Worm (Caenorhabditis elegans) whole organism, late embryonic: ENCODE results near the gene glrx-5.

ENCODE experiments used
- C08G9.2 ChIP-seq: sonication (generic microtip); optimal IDR thresholded peaks from 2 replicates; lab custom pipeline; 2016; ENCODE audit warnings: mild to moderate bottlenecking, missing genetic modification characterization, moderate library complexity, missing compliant biosample characterization
- T23F11.4 ChIP-seq: fragments of 200-800 bp; sonication (Bioruptor generic); optimal IDR thresholded peaks from 2 replicates; lab custom pipeline; 2018; ENCODE audit warnings: mild to moderate bottlenecking, missing genetic modification characterization, missing compliant biosample characterization
- Y22D7AL.16 ChIP-seq: sonication (generic microtip); optimal IDR thresholded peaks from 2 replicates; lab custom pipeline; 2016; ENCODE audit warnings: missing genetic modification characterization, missing compliant biosample characterization
- ahr-1 ChIP-seq: sonication (generic microtip); optimal IDR thresholded peaks from 2 replicates; lab custom pipeline; 2016; ENCODE audit warnings: missing genetic modification characterization, missing compliant biosample characterization
- ceh-19 ChIP-seq: fragments of 200-800 bp; sonication (Bioruptor generic); optimal IDR thresholded peaks from 2 replicates; lab custom pipeline; 2018; ENCODE audit warnings: mild to moderate bottlenecking, missing genetic modification characterization, missing compliant biosample characterization
- ceh-24 ChIP-seq: sonication (generic microtip); optimal IDR thresholded peaks from 2 replicates; lab custom pipeline; 2016; ENCODE audit warnings: mild to moderate bottlenecking, missing genetic modification characterization, missing compliant biosample characterization
- ceh-34 ChIP-seq: sonication (generic microtip); optimal IDR thresholded peaks from 2 replicates; lab custom pipeline; 2016; ENCODE audit warnings: mild to moderate bottlenecking, missing genetic modification characterization, missing compliant biosample characterization
- ceh-6 ChIP-seq: fragments of 200-800 bp; sonication (Bioruptor generic); optimal IDR thresholded peaks from 2 replicates; lab custom pipeline; 2018; ENCODE audit warnings: mild to moderate bottlenecking, missing genetic modification characterization, missing compliant biosample characterization
- ceh-9 ChIP-seq: sonication (generic microtip); optimal IDR thresholded peaks from 2 replicates; lab custom pipeline; 2016; ENCODE audit warnings: mild to moderate bottlenecking, missing genetic modification characterization, inconsistent platforms, missing compliant biosample characterization
- dmd-4 ChIP-seq: sonication (generic microtip); optimal IDR thresholded peaks from 2 replicates; lab custom pipeline; 2016; ENCODE audit warnings: borderline replicate concordance, missing genetic modification characterization, missing compliant biosample characterization
- dve-1 ChIP-seq: sonication (generic microtip); optimal IDR thresholded peaks from 2 replicates; lab custom pipeline; 2017; ENCODE audit warnings: antibody characterized with exemption, mild to moderate bottlenecking, missing genetic modification characterization, missing compliant biosample characterization
- fax-1 ChIP-seq: sonication (generic microtip); optimal IDR thresholded peaks from 2 replicates; lab custom pipeline; 2016; ENCODE audit warnings: missing genotype, missing genetic modification characterization, missing compliant biosample characterization
- fkh-10 ChIP-seq: fragments of 150-350 bp; optimal IDR thresholded peaks from 2 replicates; lab custom pipeline; 2014; ENCODE audit warnings: missing biosample characterization, missing genetic modification reagents, missing genetic modification characterization
- fkh-6 ChIP-seq: sonication (generic microtip); optimal IDR thresholded peaks from 2 replicates; lab custom pipeline; 2016; ENCODE audit warnings: missing genetic modification characterization, missing compliant biosample characterization
- hlh-13 ChIP-seq: fragments of 200-800 bp; sonication (Bioruptor generic); optimal IDR thresholded peaks from 2 replicates; lab custom pipeline; 2018; ENCODE audit warnings: mild to moderate bottlenecking, missing genetic modification characterization, missing compliant biosample characterization
- lin-11 ChIP-seq: fragments of 200-800 bp; sonication (Bioruptor generic); optimal IDR thresholded peaks from 2 replicates; lab custom pipeline; 2018; ENCODE audit warnings: mild to moderate bottlenecking, missing genetic modification characterization, missing compliant biosample characterization
- nfya-1 ChIP-seq: sonication (generic microtip); optimal IDR thresholded peaks from 2 replicates; lab custom pipeline; 2017; ENCODE audit warnings: missing genetic modification characterization, mild to moderate bottlenecking, missing compliant biosample characterization, antibody characterized with exemption, moderate library complexity
- nhr-11 ChIP-seq: fragments of 150-350 bp; optimal IDR thresholded peaks from 2 replicates; lab custom pipeline; 2014; ENCODE audit warnings: missing biosample characterization, missing genetic modification characterization
- odd-2 ChIP-seq: sonication (generic microtip); optimal IDR thresholded peaks from 2 replicates; lab custom pipeline; 2017; ENCODE audit warnings: antibody characterized with exemption, mild to moderate bottlenecking, missing genetic modification characterization, missing compliant biosample characterization
- pag-3 ChIP-seq: sonication (generic microtip); optimal IDR thresholded peaks from 2 replicates; lab custom pipeline; 2016; ENCODE audit warnings: missing compliant biosample characterization, missing genetic modification characterization, borderline replicate concordance
- pax-1 ChIP-seq: fragments of 150-350 bp; optimal IDR thresholded peaks from 2 replicates; lab custom pipeline; 2014; ENCODE audit warnings: missing biosample characterization, missing genetic modification characterization
- pha-2 ChIP-seq: sonication (generic microtip); optimal IDR thresholded peaks from 2 replicates; lab custom pipeline; 2017; ENCODE audit warnings: mild to moderate bottlenecking, missing genetic modification characterization, missing compliant biosample characterization
- pha-4 ChIP-seq: fragments of 150-350 bp; optimal IDR thresholded peaks from 2 replicates; lab custom pipeline; 2018; ENCODE audit warnings: missing biosample characterization, missing genetic modification reagents, missing genetic modification characterization
- pqm-1 ChIP-seq: sonication (generic microtip); optimal IDR thresholded peaks from 2 replicates; lab custom pipeline; 2016; ENCODE audit warnings: missing genetic modification characterization, missing compliant biosample characterization
- pros-1 ChIP-seq: fragments of 150-350 bp; optimal IDR thresholded peaks from 2 replicates; lab custom pipeline; 2014; ENCODE audit warnings: missing biosample characterization, missing genetic modification reagents, missing genetic modification characterization
- ref-2 ChIP-seq: sonication (generic microtip); optimal IDR thresholded peaks from 2 replicates; lab custom pipeline; 2016; ENCODE audit warnings: missing genetic modification characterization, missing compliant biosample characterization
- rnt-1 ChIP-seq: sonication (generic microtip); optimal IDR thresholded peaks from 2 replicates; lab custom pipeline; 2016; ENCODE audit warnings: missing genetic modification characterization, missing compliant biosample characterization
- sdc-2 ChIP-seq: sonication (generic microtip); optimal IDR thresholded peaks from 2 replicates; lab custom pipeline; 2016; ENCODE audit warnings: missing genotype, missing genetic modification characterization, missing compliant biosample characterization
- sox-2 ChIP-seq: fragments of 200-800 bp; sonication (Bioruptor generic); IDR thresholded peaks from 2 replicates; pipeline ENCODE4 v1.3.6; 2022; ENCODE audit warnings: missing genetic modification reagents, missing genetic modification characterization, missing compliant biosample characterization
- sox-4 ChIP-seq: sonication (generic microtip); optimal IDR thresholded peaks from 2 replicates; lab custom pipeline; 2017; ENCODE audit warnings: mild to moderate bottlenecking, missing genetic modification characterization, inconsistent platforms, missing compliant biosample characterization
- tbx-7 ChIP-seq: sonication (generic microtip); optimal IDR thresholded peaks from 2 replicates; lab custom pipeline; 2016; ENCODE audit warnings: missing genotype, missing genetic modification characterization, missing compliant biosample characterization
- ttx-3 ChIP-seq: sonication (generic microtip); optimal IDR thresholded peaks from 2 replicates; lab custom pipeline; 2016; ENCODE audit warnings: missing genetic modification reagents, missing genetic modification characterization, missing compliant biosample characterization
- unc-3 ChIP-seq, 2 experiments: fragments of 200-800 bp in 1 of 2; sonication (Bioruptor generic) in 1 of 2; sonication (generic microtip) in 1 of 2; conservative IDR thresholded peaks in 1 of 2; optimal IDR thresholded peaks in 1 of 2; 2 replicates each; pipeline versions ENCODE4 v1.3.6 to Lab custom; 2016 to 2022; ENCODE audit warnings: missing compliant biosample characterization in 2 of 2, missing genetic modification characterization in 2 of 2, missing genetic modification reagents in 1 of 2
- unc-42 ChIP-seq: sonication (generic microtip); optimal IDR thresholded peaks from 2 replicates; lab custom pipeline; 2016; ENCODE audit warnings: missing genotype, missing genetic modification characterization, missing compliant biosample characterization
- ztf-16 ChIP-seq: sonication (generic microtip); optimal IDR thresholded peaks from 2 replicates; lab custom pipeline; 2017; ENCODE audit warnings: missing genetic modification characterization, missing compliant biosample characterization

The glrx-5 gene

DNA sequence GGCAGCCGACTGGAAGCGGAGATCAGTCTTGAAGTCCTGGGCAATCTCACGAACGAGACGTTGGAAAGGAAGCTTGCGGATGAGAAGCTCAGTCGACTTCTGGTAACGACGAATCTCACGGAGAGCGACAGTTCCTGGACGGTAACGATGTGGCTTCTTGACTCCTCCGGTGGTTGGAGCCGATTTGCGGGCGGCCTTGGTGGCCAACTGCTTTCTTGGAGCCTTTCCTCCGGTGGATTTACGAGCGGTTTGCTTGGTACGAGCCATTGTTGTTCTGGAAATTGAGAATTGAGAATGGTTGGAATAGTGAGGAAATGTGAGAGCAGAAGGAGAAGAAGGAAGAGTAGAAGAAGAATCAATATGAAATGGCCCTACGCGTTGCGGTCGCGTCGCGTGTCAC is 5.8 kb downstream of the glrx-5 start:
- TF ChIP-seq ahr-1: no peak
- TF ChIP-seq hlh-13 (GFP tag; lab: Kevin White, UChicago): no peak
- TF ChIP-seq lin-11 (tag; lab: Kevin White, UChicago): no peak
- no peak for TF ChIP-seq nhr-11 (tag; lab: Kevin White, UChicago)
- TF ChIP-seq pqm-1 (tag; lab: Kevin White, UChicago): no peak
- no peak for TF ChIP-seq C08G9.2 (tag; lab: Kevin White, UChicago)
- TF ChIP-seq nfya-1 (tag; lab: Kevin White, UChicago): no peak
- TF ChIP-seq ztf-16 (tag; lab: Kevin White, UChicago): no peak
- no peak for TF ChIP-seq ceh-9
- no peak for TF ChIP-seq dve-1 (tag; lab: Kevin White, UChicago)
- TF ChIP-seq fkh-6 (tag; lab: Kevin White, UChicago): no peak
- TF ChIP-seq pax-1 (tag; lab: Kevin White, UChicago): no peak
- TF ChIP-seq rnt-1 (tag; lab: Kevin White, UChicago): no peak
- TF ChIP-seq pha-4 (tag; lab: Kevin White, UChicago): no peak

DNA sequence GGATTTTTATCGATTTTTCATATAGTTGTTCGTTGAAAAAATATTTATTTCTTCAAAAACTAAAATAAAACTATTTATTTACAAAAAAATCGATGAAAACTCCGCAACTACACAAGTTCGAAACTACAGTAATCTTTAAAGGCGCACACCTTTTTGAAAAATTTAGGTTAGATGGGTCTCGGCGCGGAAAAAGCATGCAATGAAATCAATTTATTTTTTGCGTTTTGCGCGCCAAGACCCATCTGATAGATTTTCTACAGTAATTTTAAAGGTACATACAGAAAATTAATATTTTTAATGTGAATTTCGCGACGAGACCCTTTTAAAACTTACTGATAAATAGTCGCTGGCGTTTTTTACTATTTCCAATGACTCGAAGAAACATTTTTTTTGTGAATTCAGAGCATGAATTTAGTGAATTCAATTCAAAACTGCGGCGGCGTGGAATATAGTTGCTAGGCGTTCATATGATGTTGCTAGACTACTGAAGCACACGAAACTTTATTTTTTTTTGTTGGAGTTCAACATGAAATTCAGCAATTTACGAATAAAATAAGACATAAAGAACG is 6.6 kb downstream of the glrx-5 start, which contains the start of gene Y75B8A.33:
Y75B8A.33 (minus strand) TSS at position 385 of the 569 bp plus-strand sequence.
- TF ChIP-seq fkh-6 (tag; lab: Kevin White, UChicago) (no peak), pha-2 (tag; lab: Kevin White, UChicago) (no peak), nhr-11 (tag; lab: Kevin White, UChicago) (no peak), odd-2 (no peak), sox-2 (no peak), ref-2 (tag; lab: Kevin White, UChicago) (no peak), pag-3 (no peak), sox-4 (tag; lab: Kevin White, UChicago) (no peak), lin-11 (tag; lab: Kevin White, UChicago) (no peak)

DNA sequence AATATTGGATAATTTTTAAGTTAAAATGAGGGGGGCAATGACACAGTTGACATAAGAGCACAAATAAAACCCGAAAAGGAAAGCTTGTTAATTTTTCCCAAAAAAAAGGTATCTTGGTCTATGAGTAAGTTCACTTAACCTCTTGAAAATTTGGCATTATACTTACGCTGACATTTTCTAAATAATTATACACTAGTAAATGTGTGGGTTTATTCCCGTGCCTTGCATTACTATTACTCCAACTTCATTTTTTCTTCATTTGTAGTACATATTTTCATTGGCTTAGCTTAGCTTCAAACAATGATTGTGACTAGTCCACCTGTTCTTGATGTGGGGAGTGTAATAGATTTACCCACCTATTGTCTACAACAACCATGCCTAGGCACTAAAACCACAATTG is 14.4 kb downstream of the glrx-5 start, which contains the start of gene Y75B8A.34:
Y75B8A.34 (plus strand) TSS at position 301 of the 400 bp plus-strand sequence.
- TF ChIP-seq T23F11.4 (GFP tag; lab: Kevin White, UChicago) (no peak), ceh-9 (no peak), ref-2 (tag; lab: Kevin White, UChicago) (no peak)

DNA sequence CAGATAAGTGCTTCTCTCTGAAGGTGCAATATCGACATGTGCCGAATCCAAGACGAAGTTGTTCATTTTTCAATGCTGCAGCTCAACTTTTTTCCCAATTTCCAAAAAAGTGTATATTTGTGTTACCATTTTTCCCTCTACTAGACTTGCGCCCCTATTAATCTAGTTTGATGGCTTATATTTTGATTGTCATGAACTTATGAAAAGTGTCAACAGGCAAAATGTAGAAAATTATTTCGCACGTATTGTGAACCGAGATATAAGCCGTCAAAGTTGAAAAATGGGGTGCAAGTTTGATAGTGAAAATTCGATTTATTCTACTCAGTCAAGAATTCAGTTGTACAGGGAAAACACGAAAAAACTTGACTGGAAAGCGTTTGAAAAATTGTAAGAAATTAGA is 15.2 kb downstream of the glrx-5 start, which contains the start of gene Y75B8A.32:
Y75B8A.32 (minus strand) TSS at position 101 of the 400 bp plus-strand sequence.
- TF ChIP-seq sox-2: no peak
- no peak for TF ChIP-seq ceh-6 (GFP tag; lab: Kevin White, UChicago)
- TF ChIP-seq ceh-34 (tag; lab: Kevin White, UChicago): no peak

DNA sequence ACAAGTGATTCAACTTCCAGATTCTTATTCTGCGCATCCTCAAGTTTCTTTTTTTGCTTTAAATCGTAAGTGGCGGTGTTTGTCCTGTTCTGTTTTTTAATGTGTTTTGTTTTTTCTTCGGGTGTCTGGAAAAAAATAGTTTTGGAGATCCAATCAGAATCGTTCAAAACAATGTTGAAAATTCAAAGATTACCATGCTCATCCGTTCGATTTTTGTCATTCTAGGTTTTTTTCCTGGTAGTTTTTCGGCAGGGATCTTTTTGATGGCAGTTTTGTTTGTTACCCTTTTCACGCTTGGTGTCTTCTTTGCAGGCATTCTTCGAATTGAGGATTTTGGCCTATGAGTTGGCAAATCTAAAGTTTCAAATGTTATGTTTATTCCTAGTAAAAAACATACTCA is 17.1 kb downstream of the glrx-5 start:
- no peak for TF ChIP-seq dve-1 (tag; lab: Kevin White, UChicago)
- no peak for TF ChIP-seq sox-4 (tag; lab: Kevin White, UChicago)
- no peak for TF ChIP-seq unc-3 (GFP tag; conservative IDR thresholded peaks at IDR 0.05; lab: Robert Waterston, UW)
- TF ChIP-seq unc-3 (tag; optimal IDR thresholded peaks at IDR 0.05; lab: Kevin White, UChicago): no peak
- no peak for TF ChIP-seq ttx-3 (tag; lab: Kevin White, UChicago)
- no peak for TF ChIP-seq nfya-1 (tag; lab: Kevin White, UChicago)
- no peak for TF ChIP-seq fkh-10 (GFP tag; lab: Kevin White, UChicago)
- no peak for TF ChIP-seq ceh-24 (tag; lab: Kevin White, UChicago)
- TF ChIP-seq fax-1: no peak
- no peak for TF ChIP-seq Y22D7AL.16 (tag; lab: Kevin White, UChicago)
- TF ChIP-seq dmd-4 (tag; lab: Kevin White, UChicago): no peak
- TF ChIP-seq sdc-2 (tag; lab: Kevin White, UChicago): no peak
- no peak for TF ChIP-seq unc-42 (tag; lab: Kevin White, UChicago)
- TF ChIP-seq tbx-7 (tag; lab: Kevin White, UChicago): no peak
- TF ChIP-seq pros-1: no peak
- TF ChIP-seq ceh-6 (GFP tag; lab: Kevin White, UChicago): no peak
- no peak for TF ChIP-seq ceh-34 (tag; lab: Kevin White, UChicago)
- no peak for TF ChIP-seq ceh-19 (GFP tag; lab: Kevin White, UChicago)
